Fruit fly (Drosophila melanogaster): ENCODE data around the gene S1P.

dm6 chr3L:21610535-21610934 is 6.6 kb downstream of the S1P start:
- no peak for TF ChIP-seq Pif1B (GFP tag; optimal IDR thresholded peaks at IDR 0.05)
- TF ChIP-seq Snoo (tag; optimal IDR thresholded peaks at IDR 0.05) = no peak
- TF ChIP-seq CG12605 (GFP tag; IDR thresholded peaks at IDR 0.05) = no peak
- TF ChIP-seq CG17806 (tag; optimal IDR thresholded peaks at IDR 0.05) = no peak
- no peak for TF ChIP-seq EcR (GFP tag; optimal IDR thresholded peaks at IDR 0.05)
- TF ChIP-seq Pif1A (GFP tag; optimal IDR thresholded peaks at IDR 0.05) = no peak
- no peak for TF ChIP-seq CG4496 (GFP tag; IDR thresholded peaks at IDR 0.05)
- TF ChIP-seq CG10348 (GFP tag; IDR thresholded peaks at IDR 0.05) = no peak
- no peak for TF ChIP-seq D1 (tag; optimal IDR thresholded peaks at IDR 0.05)
- TF ChIP-seq CG14655 (GFP tag; optimal IDR thresholded peaks at IDR 0.05) = no peak
